Fruit fly (Drosophila melanogaster) whole organism, embryonic: ENCODE data around the gene CG7627.

ENCODE experiments used
- ATbp ChIP-seq: fragments of 200-800 bp; sonication (Bioruptor generic); optimal IDR thresholded peaks from 2 replicates; lab custom pipeline; 2017; ENCODE audit warnings: missing biosample characterization, mild to moderate bottlenecking, missing genetic modification characterization, missing genetic modification reagents
- Aef1 ChIP-seq: fragments of 200-800 bp; sonication (Bioruptor generic); IDR thresholded peaks from 3 replicates; pipeline ENCODE4 v1.3.6; 2022; ENCODE audit warnings: missing biosample characterization, missing genetic modification characterization
- BEAF-32 ChIP-seq: fragments of 200-800 bp; sonication (Bioruptor generic); optimal IDR thresholded peaks from 3 replicates; lab custom pipeline; 2017; ENCODE audit warnings: missing biosample characterization, missing genetic modification characterization, mild to moderate bottlenecking, moderate library complexity, missing genetic modification reagents
- Bteb2 ChIP-seq: fragments of 200-800 bp; sonication (Bioruptor generic); optimal IDR thresholded peaks from 2 replicates; lab custom pipeline; 2016; ENCODE audit warnings: missing biosample characterization, missing genetic modification characterization
- CG12299 ChIP-seq: fragments of 200-800 bp; sonication (Bioruptor generic); optimal IDR thresholded peaks from 2 replicates; lab custom pipeline; 2018; ENCODE audit warnings: missing biosample characterization, mild to moderate bottlenecking, missing genetic modification characterization
- CG13775 ChIP-seq: fragments of 200-800 bp; sonication (Bioruptor generic); optimal IDR thresholded peaks from 3 replicates; lab custom pipeline; 2017; ENCODE audit warnings: missing biosample characterization, mild to moderate bottlenecking, missing genetic modification characterization
- CG15601 ChIP-seq: fragments of 200-800 bp; sonication (Bioruptor generic); optimal IDR thresholded peaks from 3 replicates; lab custom pipeline; 2019; ENCODE audit warnings: missing biosample characterization, mild to moderate bottlenecking, missing genetic modification characterization, moderate library complexity
- CG17361 ChIP-seq: fragments of 200-800 bp; sonication (Bioruptor generic); IDR thresholded peaks from 3 replicates; pipeline ENCODE4 v1.3.6; 2022; ENCODE audit warnings: missing biosample characterization, missing genetic modification characterization
- CG17612 ChIP-seq: fragments of 200-800 bp; sonication (Bioruptor generic); IDR thresholded peaks from 2 replicates; pipeline ENCODE4 v1.3.6; 2022; ENCODE audit warnings: missing biosample characterization, missing genetic modification characterization
- CG2120 ChIP-seq: fragments of 200-800 bp; sonication (Bioruptor generic); optimal IDR thresholded peaks from 3 replicates; lab custom pipeline; 2016; ENCODE audit warnings: missing biosample characterization, missing genetic modification characterization
- CG31224 ChIP-seq: fragments of 200-800 bp; sonication (Bioruptor generic); IDR thresholded peaks from 2 replicates; pipeline ENCODE4 v1.3.6; 2022; ENCODE audit warnings: missing biosample characterization, missing genetic modification characterization
- CG33213 ChIP-seq: fragments of 200-800 bp; sonication (Bioruptor generic); optimal IDR thresholded peaks from 3 replicates; lab custom pipeline; 2016; ENCODE audit warnings: missing biosample characterization, missing genetic modification characterization
- CG6272 ChIP-seq: fragments of 200-800 bp; sonication (Bioruptor generic); IDR thresholded peaks from 2 replicates; pipeline ENCODE4 v1.3.6; 2022; ENCODE audit warnings: missing biosample characterization, missing genetic modification characterization
- CG7963 ChIP-seq: fragments of 200-800 bp; sonication (Bioruptor generic); IDR thresholded peaks from 3 replicates; pipeline ENCODE4 v1.3.6; 2022; ENCODE audit warnings: missing biosample characterization, missing genetic modification characterization; ENCODE audit not compliant: partially characterized antibody
- CG9817 ChIP-seq: fragments of 200-800 bp; sonication (Bioruptor generic); optimal IDR thresholded peaks from 2 replicates; lab custom pipeline; 2018; ENCODE audit warnings: missing biosample characterization, mild to moderate bottlenecking, missing genetic modification characterization, moderate library complexity
- D ChIP-seq, 2 experiments: fragments of 200-800 bp in 1 of 2; fragments of >200 bp in 1 of 2; sonication (Bioruptor generic) in 1 of 2; optimal IDR thresholded peaks; 2 replicates in 1 of 2; 3 replicates in 1 of 2; lab custom pipeline; 2017; ENCODE audit warnings: mild to moderate bottlenecking in 1 of 2, missing biosample characterization in 1 of 2, missing genetic modification characterization in 1 of 2, missing genetic modification reagents in 1 of 2
- Dref ChIP-seq: fragments of 200-800 bp; sonication (Bioruptor generic); IDR thresholded peaks from 2 replicates; pipeline ENCODE4 v1.3.6; 2022; ENCODE audit warnings: missing biosample characterization, missing genetic modification characterization
- GATAe ChIP-seq: fragments of 200-800 bp; sonication (Bioruptor generic); conservative IDR thresholded peaks from 2 replicates; pipeline ENCODE4 v1.3.6; 2022; ENCODE audit warnings: missing biosample characterization, missing genetic modification characterization
- HHEX ChIP-seq: fragments of 200-800 bp; sonication (Bioruptor generic); optimal IDR thresholded peaks from 3 replicates; lab custom pipeline; 2017; ENCODE audit warnings: missing biosample characterization, mild to moderate bottlenecking, missing genetic modification characterization, missing genetic modification reagents
- Hr3 ChIP-seq: fragments of 200-800 bp; sonication (Bioruptor generic); optimal IDR thresholded peaks from 3 replicates; lab custom pipeline; 2016; ENCODE audit warnings: missing biosample characterization, missing genetic modification characterization
- Myb ChIP-seq: fragments of 200-800 bp; sonication (Bioruptor generic); optimal IDR thresholded peaks from 2 replicates; lab custom pipeline; 2016; ENCODE audit warnings: missing biosample characterization, missing genetic modification characterization
- Opbp ChIP-seq: fragments of 200-800 bp; sonication (Bioruptor generic); IDR thresholded peaks from 3 replicates; pipeline ENCODE4 v1.3.6; 2022; ENCODE audit warnings: missing biosample characterization, missing genetic modification characterization; ENCODE audit not compliant: partially characterized antibody
- Sox100B ChIP-seq: fragments of 200-800 bp; sonication (Bioruptor generic); optimal IDR thresholded peaks from 3 replicates; lab custom pipeline; 2018; ENCODE audit warnings: missing biosample characterization, mild to moderate bottlenecking, missing genetic modification characterization
- YL-1 ChIP-seq: fragments of 200-800 bp; sonication (Bioruptor generic); optimal IDR thresholded peaks from 3 replicates; lab custom pipeline; 2017; ENCODE audit warnings: missing biosample characterization, mild to moderate bottlenecking, missing genetic modification characterization
- ac ChIP-seq: fragments of 200-800 bp; sonication (Bioruptor generic); optimal IDR thresholded peaks from 3 replicates; lab custom pipeline; 2017; ENCODE audit warnings: missing biosample characterization, mild to moderate bottlenecking, missing genetic modification characterization
- dpn ChIP-seq, 2 experiments: fragments of 200-800 bp; sonication (Bioruptor generic); optimal IDR thresholded peaks; 3 replicates each; lab custom pipeline; 2016; ENCODE audit warnings: missing biosample characterization in 2 of 2, missing genetic modification characterization in 2 of 2
- ems ChIP-seq: fragments of 200-800 bp; sonication (Bioruptor generic); optimal IDR thresholded peaks from 3 replicates; lab custom pipeline; 2016; ENCODE audit warnings: missing biosample characterization, missing genetic modification characterization
- fd64A ChIP-seq: fragments of 200-800 bp; sonication (Bioruptor generic); optimal IDR thresholded peaks from 3 replicates; lab custom pipeline; 2018; ENCODE audit warnings: missing biosample characterization, mild to moderate bottlenecking, missing genetic modification characterization
- ftz-f1 ChIP-seq: fragments of 200-800 bp; sonication (Bioruptor generic); optimal IDR thresholded peaks from 2 replicates; lab custom pipeline; 2016; ENCODE audit warnings: missing biosample characterization, missing genetic modification characterization
- gcm ChIP-seq: fragments of 200-800 bp; sonication (Bioruptor generic); optimal IDR thresholded peaks from 2 replicates; lab custom pipeline; 2019; ENCODE audit warnings: missing biosample characterization, mild to moderate bottlenecking, missing genetic modification characterization, moderate library complexity
- lov ChIP-seq, 2 experiments: fragments of 200-800 bp in 1 of 2; fragments of >200 bp in 1 of 2; sonication (Bioruptor generic) in 1 of 2; IDR thresholded peaks in 1 of 2; optimal IDR thresholded peaks in 1 of 2; 2 replicates in 1 of 2; 3 replicates in 1 of 2; pipeline versions ENCODE4 v1.3.6 to Lab custom; 2017 to 2022; ENCODE audit warnings: missing biosample characterization in 1 of 2, missing genetic modification characterization in 1 of 2
- nom ChIP-seq: fragments of 200-800 bp; sonication (Bioruptor generic); optimal IDR thresholded peaks from 2 replicates; lab custom pipeline; 2017; ENCODE audit warnings: missing biosample characterization, missing genetic modification characterization, mild to moderate bottlenecking, moderate library complexity, missing genetic modification reagents
- prd ChIP-seq, 3 experiments: fragments of >200 bp in 2 of 3; fragments of 200-800 bp in 1 of 3; sonication (Bioruptor generic) in 1 of 3; optimal IDR thresholded peaks in 2 of 3; IDR thresholded peaks in 1 of 3; 2 replicates in 2 of 3; 3 replicates in 1 of 3; pipeline versions ENCODE4 v1.3.6 to Lab custom; 2017 to 2022; ENCODE audit warnings: missing biosample characterization in 1 of 3, missing genetic modification characterization in 1 of 3
- psq ChIP-seq: fragments of 200-800 bp; sonication (Bioruptor generic); optimal IDR thresholded peaks from 2 replicates; lab custom pipeline; 2017; ENCODE audit warnings: missing biosample characterization, missing genetic modification characterization
- tap ChIP-seq: fragments of 200-800 bp; optimal IDR thresholded peaks from 3 replicates; lab custom pipeline; 2019; ENCODE audit warnings: missing biosample characterization, mild to moderate bottlenecking, missing genetic modification characterization, moderate library complexity
- twi ChIP-seq: fragments of 200-800 bp; optimal IDR thresholded peaks from 2 replicates; lab custom pipeline; 2019; ENCODE audit warnings: missing biosample characterization, mild to moderate bottlenecking, missing genetic modification characterization, moderate library complexity
- unpg ChIP-seq: fragments of 200-800 bp; sonication (Bioruptor generic); optimal IDR thresholded peaks from 3 replicates; lab custom pipeline; 2018; ENCODE audit warnings: missing biosample characterization, mild to moderate bottlenecking, missing genetic modification characterization, moderate library complexity

CG7627 gene

DNA sequence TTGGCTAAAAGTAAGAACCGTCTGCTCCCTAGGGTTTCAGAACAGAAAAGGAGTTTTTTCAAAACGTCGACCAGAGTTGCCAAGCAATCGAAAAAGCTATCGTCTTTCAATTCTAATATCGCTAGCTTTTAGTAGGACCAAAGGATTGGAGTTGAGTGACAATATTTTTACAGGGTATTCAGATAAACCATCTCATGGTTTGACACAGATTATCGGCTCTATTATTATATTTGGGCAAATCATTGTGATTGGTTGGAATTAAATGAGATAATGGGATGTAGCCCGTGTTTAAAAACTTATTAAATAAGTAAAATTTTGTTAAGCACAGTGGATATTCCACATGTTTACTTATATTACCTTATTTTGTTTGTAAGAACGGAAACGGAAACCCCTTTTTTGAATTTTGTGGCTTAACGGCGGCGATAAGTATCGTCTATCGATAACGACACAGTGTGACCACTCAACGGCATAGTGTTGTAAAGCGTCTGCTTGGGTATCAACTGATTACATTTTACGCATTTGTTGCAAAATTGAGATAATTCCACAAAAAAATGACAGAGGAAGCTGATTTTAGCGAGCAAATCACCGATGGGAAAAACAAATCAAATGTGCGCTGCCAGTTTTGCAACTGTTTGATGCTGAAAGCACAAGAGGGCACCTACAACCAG, 42.3 kb downstream of the CG7627 start, which contains the start of the genes mtsh and strat (continued):
- peak; percentile 30 for TF ChIP-seq CG9817 (tag; lab: Kevin White, UChicago)
- TF ChIP-seq CG2120 (GFP tag; lab: Kevin White, UChicago), result peak; percentile 59
- TF ChIP-seq Hr3, result no peak
- TF ChIP-seq CG31224 (GFP tag; lab: Robert Waterston, UW), result peak; percentile 42; the same call in 1 of the 2 replicates
- peak; percentile 46 for TF ChIP-seq ems (GFP tag; lab: Kevin White, UChicago)
- TF ChIP-seq dpn (GFP tag; optimal IDR thresholded peaks at IDR 0.05; lab: Kevin White, UChicago), result peak; percentile 38 to 51
- no peak for TF ChIP-seq D (optimal IDR thresholded peaks at IDR 0.05; lab: Kevin White, UChicago)
- peak; percentile 53 for TF ChIP-seq D (GFP tag; optimal IDR thresholded peaks at IDR 0.05; lab: Kevin White, UChicago)
- no peak for TF ChIP-seq CG17612 (GFP tag; lab: Robert Waterston, UW)
- TF ChIP-seq twi, result peak; percentile 21
- TF ChIP-seq BEAF-32 (GFP tag; lab: Kevin White, UChicago), result peak; percentile 59
- no peak for TF ChIP-seq ftz-f1 (GFP tag; lab: Kevin White, UChicago)
- TF ChIP-seq Bteb2 (GFP tag; lab: Kevin White, UChicago), result no peak
- peak; percentile 75 for TF ChIP-seq CG15601
- peak; percentile 73 for TF ChIP-seq CG17361 (GFP tag; lab: Robert Waterston, UW)
- TF ChIP-seq tap (tag; lab: Kevin White, UChicago), result peak; percentile 21
- TF ChIP-seq unpg (GFP tag; lab: Kevin White, UChicago), result no peak
- TF ChIP-seq Sox100B (GFP tag; lab: Kevin White, UChicago), result peak; percentile 62
- peak; percentile 35 for TF ChIP-seq ac (GFP tag; lab: Kevin White, UChicago)
- TF ChIP-seq CG33213 (GFP tag; lab: Kevin White, UChicago), result peak; percentile 73
- TF ChIP-seq prd (optimal IDR thresholded peaks at IDR 0.05; lab: Kevin White, UChicago), result no peak
- peak; percentile 30; the same call in 1 of the 3 replicates for TF ChIP-seq prd (GFP tag; IDR thresholded peaks at IDR 0.05; lab: Robert Waterston, UW)
- TF ChIP-seq CG13775 (GFP tag; lab: Kevin White, UChicago), result peak; percentile 61
- peak; percentile 17 for TF ChIP-seq fd64A (GFP tag; lab: Kevin White, UChicago)
- peak; percentile 90 for TF ChIP-seq Dref
- peak; percentile 74 for TF ChIP-seq Myb (GFP tag; lab: Kevin White, UChicago)
- TF ChIP-seq Opbp, result peak; percentile 57; the same call in 1 of the 3 replicates
- peak; percentile 65 for TF ChIP-seq HHEX
- peak; percentile 45 for TF ChIP-seq nom (GFP tag; lab: Kevin White, UChicago)
- TF ChIP-seq CG12299 (tag; lab: Kevin White, UChicago), result peak; percentile 34
- peak; percentile 33 for TF ChIP-seq ATbp
- peak; percentile 63; the same call in 1 of the 2 replicates for TF ChIP-seq GATAe (GFP tag; lab: Robert Waterston, UW)
- TF ChIP-seq YL-1 (GFP tag; lab: Kevin White, UChicago), result peak; percentile 52
- TF ChIP-seq psq (GFP tag; lab: Kevin White, UChicago), result no peak

DNA sequence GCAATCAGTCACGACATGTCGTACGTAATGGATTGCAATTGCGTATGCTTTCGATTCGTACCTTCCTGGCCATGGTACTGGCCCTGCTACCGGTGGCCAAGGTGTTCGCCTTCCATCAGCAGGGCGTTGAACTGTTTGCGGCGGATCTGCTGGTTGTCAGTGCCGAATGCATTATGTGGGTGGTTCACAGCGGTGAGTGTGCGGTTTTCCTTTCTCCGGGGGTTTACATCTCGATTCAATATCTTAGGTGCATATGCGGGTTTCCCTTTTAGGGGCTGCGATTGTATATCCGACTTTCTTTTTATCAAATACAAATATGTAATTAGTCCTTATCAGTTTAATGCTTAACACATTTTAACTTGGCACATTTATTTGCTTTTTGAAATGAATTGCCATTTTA, 50.5 kb downstream of the CG7627 start:
- TF ChIP-seq lov (optimal IDR thresholded peaks at IDR 0.05; lab: Kevin White, UChicago), result no peak
- TF ChIP-seq lov (GFP tag; IDR thresholded peaks at IDR 0.05; lab: Robert Waterston, UW), result 0 out of 3 replicates have a peak, but pooled peaks have one; percentile 21
- TF ChIP-seq CG7963, result 0 out of 3 replicates have a peak, but pooled peaks have one; percentile 17
- TF ChIP-seq gcm (GFP tag; lab: Kevin White, UChicago), result peak; percentile 79
- TF ChIP-seq CG6272 (GFP tag; lab: Robert Waterston, UW), result 0 out of 2 replicates have a peak, but pooled peaks have one; percentile 7
- TF ChIP-seq Aef1 (GFP tag; lab: Robert Waterston, UW), result no peak
